Fruit fly (Drosophila melanogaster) whole organism, embryonic: ENCODE results near the gene Ac76E.

Experiments
- Aef1 ChIP-seq: fragments of 200-800 bp; sonication (Bioruptor generic); IDR thresholded peaks from 3 replicates; pipeline ENCODE4 v1.3.6; 2022; ENCODE audit warnings: missing biosample characterization, missing genetic modification characterization
- Bgb ChIP-seq: fragments of 200-800 bp; sonication (Bioruptor generic); IDR thresholded peaks from 2 replicates; pipeline ENCODE4 v1.3.6; 2022; ENCODE audit warnings: missing biosample characterization, missing genetic modification characterization; ENCODE audit not compliant: partially characterized antibody
- BtbVII ChIP-seq: fragments of 200-800 bp; sonication (Bioruptor generic); optimal IDR thresholded peaks from 3 replicates; lab custom pipeline; 2017; ENCODE audit warnings: missing biosample characterization, mild to moderate bottlenecking, missing genetic modification characterization
- CG10267 ChIP-seq: fragments of 200-800 bp; sonication (Bioruptor generic); optimal IDR thresholded peaks from 2 replicates; lab custom pipeline; 2018; ENCODE audit warnings: missing biosample characterization, mild to moderate bottlenecking, missing genetic modification characterization, moderate library complexity
- CG10321 ChIP-seq: fragments of 200-800 bp; sonication (Bioruptor generic); IDR thresholded peaks from 2 replicates; pipeline ENCODE4 v1.3.6; 2022; ENCODE audit warnings: missing biosample characterization, missing genetic modification characterization
- CG13296 ChIP-seq: fragments of 200-800 bp; sonication (Bioruptor generic); optimal IDR thresholded peaks from 3 replicates; lab custom pipeline; 2018; ENCODE audit warnings: missing biosample characterization, mild to moderate bottlenecking, missing genetic modification characterization
- CG14014 ChIP-seq: fragments of 200-800 bp; sonication (Bioruptor generic); IDR thresholded peaks from 2 replicates; pipeline ENCODE4 v1.3.6; 2022; ENCODE audit warnings: missing biosample characterization, missing genetic modification characterization
- CG14050 ChIP-seq: fragments of 200-800 bp; sonication (Bioruptor generic); IDR thresholded peaks from 3 replicates; pipeline ENCODE4 v1.3.6; 2022; ENCODE audit warnings: missing biosample characterization, missing genetic modification characterization
- CG15479 ChIP-seq: fragments of 200-800 bp; sonication (Bioruptor generic); optimal IDR thresholded peaks from 3 replicates; lab custom pipeline; 2019; ENCODE audit warnings: missing biosample characterization, mild to moderate bottlenecking, missing genetic modification characterization, moderate library complexity
- CG17568 ChIP-seq: fragments of 200-800 bp; sonication (Bioruptor generic); optimal IDR thresholded peaks from 2 replicates; lab custom pipeline; 2018; ENCODE audit warnings: missing biosample characterization, mild to moderate bottlenecking, missing genetic modification characterization, moderate library complexity
- CG17829 ChIP-seq: fragments of 200-800 bp; optimal IDR thresholded peaks from 2 replicates; lab custom pipeline; 2019; ENCODE audit warnings: missing biosample characterization, mild to moderate bottlenecking, missing genetic modification characterization, moderate library complexity
- CG1792 ChIP-seq: fragments of 200-800 bp; sonication (Bioruptor generic); optimal IDR thresholded peaks from 2 replicates; lab custom pipeline; 2016; ENCODE audit warnings: missing biosample characterization, missing genetic modification characterization
- CG30431 ChIP-seq: fragments of 200-800 bp; sonication (Bioruptor generic); optimal IDR thresholded peaks from 2 replicates; lab custom pipeline; 2017; ENCODE audit warnings: missing biosample characterization, missing genetic modification characterization
- CG31441 ChIP-seq: fragments of 200-800 bp; sonication (Bioruptor generic); IDR thresholded peaks from 2 replicates; pipeline ENCODE4 v1.3.6; 2022; ENCODE audit warnings: missing biosample characterization, missing genetic modification characterization
- CG3163 ChIP-seq: fragments of 200-800 bp; sonication (Bioruptor generic); optimal IDR thresholded peaks from 3 replicates; lab custom pipeline; 2016; ENCODE audit warnings: missing biosample characterization, missing genetic modification characterization
- CG32532 ChIP-seq: fragments of 200-800 bp; sonication (Bioruptor generic); IDR thresholded peaks from 2 replicates; pipeline ENCODE4 v1.3.6; 2022; ENCODE audit warnings: missing biosample characterization, missing genetic modification characterization
- CG34224 ChIP-seq: fragments of 200-800 bp; sonication (Bioruptor generic); IDR thresholded peaks from 3 replicates; pipeline ENCODE4 v1.3.6; 2022; ENCODE audit warnings: missing biosample characterization, missing genetic modification characterization; ENCODE audit not compliant: partially characterized antibody
- CG34422 ChIP-seq: fragments of 200-800 bp; sonication (Bioruptor generic); IDR thresholded peaks from 3 replicates; pipeline ENCODE4 v1.3.6; 2022; ENCODE audit warnings: missing biosample characterization, missing genetic modification characterization
- CG5180 ChIP-seq: fragments of 200-800 bp; sonication (Bioruptor generic); optimal IDR thresholded peaks from 3 replicates; lab custom pipeline; 2017; ENCODE audit warnings: missing biosample characterization, missing genetic modification characterization, mild to moderate bottlenecking, moderate library complexity, missing genetic modification reagents
- CG6689 ChIP-seq: fragments of 200-800 bp; sonication (Bioruptor generic); IDR thresholded peaks from 2 replicates; pipeline ENCODE4 v1.3.6; 2022; ENCODE audit warnings: missing biosample characterization, missing genetic modification characterization
- CG7786 ChIP-seq: fragments of 200-800 bp; sonication (Bioruptor generic); optimal IDR thresholded peaks from 2 replicates; lab custom pipeline; 2016; ENCODE audit warnings: missing biosample characterization, missing genetic modification characterization
- CG8944 ChIP-seq: fragments of 200-800 bp; sonication (Bioruptor generic); optimal IDR thresholded peaks from 3 replicates; lab custom pipeline; 2016; ENCODE audit warnings: missing biosample characterization, missing genetic modification characterization
- CG9797 ChIP-seq: fragments of 200-800 bp; sonication (Bioruptor generic); optimal IDR thresholded peaks from 3 replicates; lab custom pipeline; 2018; ENCODE audit warnings: missing biosample characterization, mild to moderate bottlenecking, missing genetic modification characterization
- CG9932 ChIP-seq: fragments of 200-800 bp; sonication (Bioruptor generic); IDR thresholded peaks from 2 replicates; pipeline ENCODE4 v1.3.6; 2022; ENCODE audit warnings: missing biosample characterization, missing genetic modification characterization
- CHES-1-like ChIP-seq: fragments of 200-800 bp; sonication (Bioruptor generic); optimal IDR thresholded peaks from 2 replicates; lab custom pipeline; 2016; ENCODE audit warnings: missing biosample characterization, missing genetic modification characterization
- CrebB ChIP-seq: fragments of 200-800 bp; sonication (Bioruptor generic); optimal IDR thresholded peaks from 3 replicates; lab custom pipeline; 2018; ENCODE audit warnings: missing biosample characterization, mild to moderate bottlenecking, missing genetic modification characterization
- Dip3 ChIP-seq: fragments of 200-800 bp; sonication (Bioruptor generic); optimal IDR thresholded peaks from 3 replicates; lab custom pipeline; 2016; ENCODE audit warnings: missing biosample characterization, missing genetic modification characterization
- Drgx ChIP-seq: fragments of 200-800 bp; sonication (Bioruptor generic); IDR thresholded peaks from 2 replicates; pipeline ENCODE4 v1.3.6; 2022; ENCODE audit warnings: missing biosample characterization, missing genetic modification characterization
- ERR ChIP-seq: fragments of 200-800 bp; sonication (Bioruptor generic); optimal IDR thresholded peaks from 2 replicates; lab custom pipeline; 2016; ENCODE audit warnings: missing biosample characterization, missing genetic modification characterization
- Fer3 ChIP-seq: fragments of 200-800 bp; sonication (Bioruptor generic); optimal IDR thresholded peaks from 2 replicates; lab custom pipeline; 2018; ENCODE audit warnings: missing biosample characterization, mild to moderate bottlenecking, missing genetic modification characterization, moderate library complexity
- H15 ChIP-seq: fragments of 200-800 bp; sonication (Bioruptor generic); IDR thresholded peaks from 3 replicates; pipeline ENCODE4 v1.3.6; 2022; ENCODE audit warnings: missing biosample characterization, missing genetic modification characterization
- Hey ChIP-seq: fragments of 200-800 bp; sonication (Bioruptor generic); optimal IDR thresholded peaks from 3 replicates; lab custom pipeline; 2018; ENCODE audit warnings: missing biosample characterization, mild to moderate bottlenecking, missing genetic modification characterization
- HmgZ ChIP-seq: fragments of 200-800 bp; sonication (Bioruptor generic); optimal IDR thresholded peaks from 2 replicates; lab custom pipeline; 2018; ENCODE audit warnings: missing biosample characterization, mild to moderate bottlenecking, missing genetic modification characterization
- Hr78 ChIP-seq, 2 experiments: fragments of 200-800 bp in 1 of 2; fragments of >200 bp in 1 of 2; sonication (Bioruptor generic) in 1 of 2; optimal IDR thresholded peaks; 2 replicates each; lab custom pipeline; 2017 to 2019; ENCODE audit warnings: missing biosample characterization in 2 of 2, missing genetic modification characterization in 2 of 2, mild to moderate bottlenecking in 1 of 2, moderate library complexity in 1 of 2
- Lhr ChIP-seq: fragments of 200-800 bp; sonication (Bioruptor generic); optimal IDR thresholded peaks from 3 replicates; lab custom pipeline; 2017; ENCODE audit warnings: mild to moderate bottlenecking, missing biosample characterization, missing genetic modification reagents, missing genetic modification characterization
- Meics ChIP-seq: fragments of 200-800 bp; sonication (Bioruptor generic); optimal IDR thresholded peaks from 2 replicates; lab custom pipeline; 2017; ENCODE audit warnings: missing biosample characterization, mild to moderate bottlenecking, missing genetic modification characterization
- Nf-YC ChIP-seq: fragments of 200-800 bp; optimal IDR thresholded peaks from 3 replicates; lab custom pipeline; 2019; ENCODE audit warnings: missing biosample characterization, mild to moderate bottlenecking, missing genetic modification characterization, moderate library complexity
- Ptx1 ChIP-seq: fragments of 200-800 bp; sonication (Bioruptor generic); IDR thresholded peaks from 2 replicates; pipeline ENCODE4 v1.3.6; 2022; ENCODE audit warnings: missing biosample characterization, missing genetic modification characterization
- Side ChIP-seq: fragments of 200-800 bp; sonication (Bioruptor generic); optimal IDR thresholded peaks from 2 replicates; lab custom pipeline; 2016; ENCODE audit warnings: missing biosample characterization, missing genetic modification characterization
- cas ChIP-seq: fragments of 200-800 bp; sonication (Bioruptor generic); IDR thresholded peaks from 2 replicates; pipeline ENCODE4 v1.3.6; 2022; ENCODE audit warnings: missing biosample characterization, missing genetic modification characterization
- croc ChIP-seq: fragments of 200-800 bp; sonication (Bioruptor generic); conservative IDR thresholded peaks from 3 replicates; pipeline ENCODE4 v1.3.6; 2022; ENCODE audit warnings: missing biosample characterization, missing genetic modification characterization
- disco-r ChIP-seq: fragments of 200-800 bp; sonication (Bioruptor generic); optimal IDR thresholded peaks from 2 replicates; lab custom pipeline; 2016; ENCODE audit warnings: missing biosample characterization, missing genetic modification characterization
- ems ChIP-seq: fragments of 200-800 bp; sonication (Bioruptor generic); optimal IDR thresholded peaks from 3 replicates; lab custom pipeline; 2016; ENCODE audit warnings: missing biosample characterization, missing genetic modification characterization
- fd102C ChIP-seq: fragments of 200-800 bp; sonication (Bioruptor generic); optimal IDR thresholded peaks from 2 replicates; lab custom pipeline; 2018; ENCODE audit warnings: missing biosample characterization, mild to moderate bottlenecking, missing genetic modification characterization, moderate library complexity
- insv ChIP-seq, 2 experiments: fragments of 200-800 bp; sonication (Bioruptor generic); optimal IDR thresholded peaks; 3 replicates each; lab custom pipeline; 2016 to 2018; ENCODE audit warnings: missing biosample characterization in 2 of 2, missing genetic modification characterization in 2 of 2
- schlank ChIP-seq: fragments of 200-800 bp; sonication (Bioruptor generic); optimal IDR thresholded peaks from 2 replicates; lab custom pipeline; 2018; ENCODE audit warnings: missing biosample characterization, mild to moderate bottlenecking, missing genetic modification characterization
- slbo ChIP-seq: fragments of 200-800 bp; sonication (Bioruptor generic); IDR thresholded peaks from 2 replicates; pipeline ENCODE4 v1.3.6; 2022; ENCODE audit warnings: missing biosample characterization, missing genetic modification characterization
- tup ChIP-seq: fragments of 200-800 bp; sonication (Bioruptor generic); optimal IDR thresholded peaks from 2 replicates; lab custom pipeline; 2016; ENCODE audit warnings: missing biosample characterization, mild to moderate bottlenecking, missing genetic modification characterization, moderate library complexity
- vnd ChIP-seq: fragments of 200-800 bp; sonication (Bioruptor generic); IDR thresholded peaks from 3 replicates; pipeline ENCODE4 v1.3.6; 2022; ENCODE audit warnings: missing biosample characterization, missing genetic modification characterization; ENCODE audit not compliant: partially characterized antibody

Gene Ac76E

DNA sequence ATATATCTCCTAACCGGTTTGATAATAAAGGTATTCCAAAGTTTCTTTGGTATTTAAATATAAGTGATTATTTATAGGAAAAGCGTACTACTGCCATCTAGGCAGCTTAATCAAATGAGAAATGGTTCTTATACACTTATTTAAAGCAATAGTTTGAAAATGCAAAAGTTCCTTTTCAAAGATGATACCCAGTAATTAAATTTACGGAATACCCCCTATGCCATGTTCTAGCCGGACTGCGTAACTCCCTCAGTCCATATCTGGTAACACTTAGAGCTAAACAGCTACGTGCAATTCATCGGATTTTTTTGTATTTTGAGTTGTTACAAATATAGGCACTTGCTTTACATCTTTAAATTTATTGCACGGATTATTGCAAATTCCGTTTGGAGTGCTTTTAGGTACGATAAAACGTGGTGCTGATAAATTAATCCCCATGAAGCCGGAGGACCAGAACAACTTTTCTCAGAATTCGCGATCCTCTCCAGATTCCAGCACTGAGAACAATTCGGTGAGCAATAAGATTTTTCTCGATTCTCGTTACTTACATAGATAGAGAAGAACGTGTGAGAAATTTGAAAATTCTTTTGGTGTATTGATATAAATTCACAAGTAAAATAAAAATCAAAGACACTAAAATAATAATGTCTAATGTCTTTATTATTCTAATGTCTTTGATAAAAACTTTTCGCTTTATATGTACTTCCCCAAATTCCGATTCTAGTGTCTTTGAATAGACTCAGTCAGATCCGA is 63.6 kb downstream of the Ac76E start, which contains the start of gene CG7668 (continued):
- TF ChIP-seq Side: peak; percentile 84
- TF ChIP-seq schlank (tag; lab: Kevin White, UChicago): peak; percentile 84
- peak; percentile 88 for TF ChIP-seq CG10267 (tag; lab: Kevin White, UChicago)
- peak; percentile 63 for TF ChIP-seq CG9797 (GFP tag; lab: Kevin White, UChicago)
- peak; percentile 80 for TF ChIP-seq CG7786 (GFP tag; lab: Kevin White, UChicago)
- peak; percentile 43; the same call in 1 of the 2 replicates for TF ChIP-seq CG10321
- peak; percentile 89 for TF ChIP-seq CG14050 (GFP tag; lab: Robert Waterston, UW)
- peak; percentile 78 for TF ChIP-seq CG5180 (GFP tag; lab: Kevin White, UChicago)
- TF ChIP-seq fd102C (GFP tag; lab: Kevin White, UChicago): peak; percentile 50
- TF ChIP-seq Drgx (GFP tag; lab: Robert Waterston, UW): peak; percentile 90
- TF ChIP-seq Meics (GFP tag; lab: Kevin White, UChicago): peak; percentile 91
- peak in 1 of 2 experiments; percentile 64 for TF ChIP-seq insv (GFP tag; optimal IDR thresholded peaks at IDR 0.05; lab: Kevin White, UChicago)
- peak; percentile 90 for TF ChIP-seq CG14014 (GFP tag; lab: Robert Waterston, UW)
- peak; percentile 65 for TF ChIP-seq ERR (GFP tag; lab: Kevin White, UChicago)
- TF ChIP-seq CG3163: peak; percentile 60
- peak; percentile 83 for TF ChIP-seq Nf-YC (tag; lab: Kevin White, UChicago)
- TF ChIP-seq CG17568: peak; percentile 85
- TF ChIP-seq Ptx1 (GFP tag; lab: Robert Waterston, UW): peak; percentile 92
- no peak for TF ChIP-seq Hr78 (GFP tag; optimal IDR thresholded peaks at IDR 0.05; lab: Kevin White, UChicago)
- TF ChIP-seq Lhr (GFP tag; lab: Kevin White, UChicago): peak; percentile 82
- TF ChIP-seq CG34422: no peak; the same call in 2 of the 3 replicates
- peak; percentile 74 for TF ChIP-seq croc (GFP tag; lab: Robert Waterston, UW)
- peak; percentile 13; the same call in 1 of the 3 replicates for TF ChIP-seq CG34224 (GFP tag; lab: Robert Waterston, UW)
- TF ChIP-seq Dip3 (GFP tag; lab: Kevin White, UChicago): peak; percentile 79
- peak; percentile 85; the same call in 2 of the 3 replicates for TF ChIP-seq H15 (GFP tag; lab: Robert Waterston, UW)
- TF ChIP-seq CG15479 (GFP tag; lab: Kevin White, UChicago): peak; percentile 39
- TF ChIP-seq HmgZ (tag; lab: Kevin White, UChicago): peak; percentile 92
- TF ChIP-seq CG31441 (GFP tag; lab: Robert Waterston, UW): peak; percentile 94
- TF ChIP-seq CG17829 (tag; lab: Kevin White, UChicago): peak; percentile 93
- peak; percentile 81 for TF ChIP-seq disco-r (GFP tag; lab: Kevin White, UChicago)
- peak; percentile 92 for TF ChIP-seq CG13296
- no peak for TF ChIP-seq CG30431
- TF ChIP-seq CG32532 (GFP tag; lab: Robert Waterston, UW): peak; percentile 94
- TF ChIP-seq CG8944 (GFP tag; lab: Kevin White, UChicago): peak; percentile 87
- peak; percentile 84 for TF ChIP-seq CHES-1-like
- TF ChIP-seq CG6689: peak; percentile 88
- TF ChIP-seq Fer3: peak; percentile 93
- TF ChIP-seq tup (GFP tag; lab: Kevin White, UChicago): peak; percentile 23
- no peak; the same call in none of the 2 replicates for TF ChIP-seq CG9932 (GFP tag; lab: Robert Waterston, UW)
- TF ChIP-seq slbo: peak; percentile 91
- TF ChIP-seq CG1792 (GFP tag; lab: Kevin White, UChicago): peak; percentile 78
- peak; percentile 86; the same call in 1 of the 2 replicates for TF ChIP-seq cas
- TF ChIP-seq Aef1 (GFP tag; lab: Robert Waterston, UW): peak; percentile 77
- TF ChIP-seq CrebB (tag; lab: Kevin White, UChicago): peak; percentile 87
- no peak for TF ChIP-seq vnd (GFP tag; lab: Robert Waterston, UW)
- peak; percentile 87 for TF ChIP-seq BtbVII (GFP tag; lab: Kevin White, UChicago)
- TF ChIP-seq ems: peak; percentile 84
- no peak for TF ChIP-seq Hey (tag; lab: Kevin White, UChicago)
- no peak for TF ChIP-seq Bgb
